Worm (Caenorhabditis elegans) whole organism, young adult: ENCODE results near the gene fbxc-25.

ENCODE experiments used
- C06A6.2 ChIP-seq: fragments of 200-800 bp; sonication (Bioruptor generic); conservative IDR thresholded peaks from 2 replicates; pipeline ENCODE4 v1.3.6; 2022; ENCODE audit warnings: missing genetic modification characterization, missing compliant biosample characterization
- F10E7.11 ChIP-seq: sonication (generic microtip); optimal IDR thresholded peaks from 2 replicates; lab custom pipeline; 2017; ENCODE audit warnings: mild to moderate bottlenecking, missing genetic modification characterization, moderate library complexity, missing compliant biosample characterization
- F39B2.1 ChIP-seq: fragments of 200-800 bp; sonication (Bioruptor generic); IDR thresholded peaks from 2 replicates; pipeline ENCODE4 v1.3.6; 2022; ENCODE audit warnings: missing genetic modification reagents, missing genetic modification characterization, missing compliant biosample characterization
- F52B5.7 ChIP-seq: sonication (generic microtip); optimal IDR thresholded peaks from 2 replicates; lab custom pipeline; 2016; ENCODE audit warnings: mild to moderate bottlenecking, missing genetic modification characterization, missing compliant biosample characterization
- F57A8.1 ChIP-seq: fragments of 200-800 bp; sonication (Bioruptor generic); optimal IDR thresholded peaks from 2 replicates; lab custom pipeline; 2018; ENCODE audit warnings: mild to moderate bottlenecking, missing genetic modification characterization, moderate library complexity, missing compliant biosample characterization
- K11D2.4 ChIP-seq: fragments of 200-800 bp; sonication (Bioruptor generic); IDR thresholded peaks from 2 replicates; pipeline ENCODE4 v1.3.6; 2022; ENCODE audit warnings: missing genetic modification reagents, missing genetic modification characterization, missing compliant biosample characterization
- K12H6.12 ChIP-seq: fragments of 200-800 bp; sonication (Bioruptor generic); optimal IDR thresholded peaks from 2 replicates; lab custom pipeline; 2018; ENCODE audit warnings: mild to moderate bottlenecking, missing genetic modification characterization, missing compliant biosample characterization
- T07F8.4 ChIP-seq: sonication (generic microtip); optimal IDR thresholded peaks from 2 replicates; lab custom pipeline; 2016; ENCODE audit warnings: mild to moderate bottlenecking, missing genetic modification characterization, moderate library complexity, missing compliant biosample characterization
- Y67H2A.10 ChIP-seq: fragments of 200-800 bp; sonication (Bioruptor generic); conservative IDR thresholded peaks from 2 replicates; pipeline ENCODE4 v1.3.6; 2022; ENCODE audit warnings: missing genetic modification reagents, missing genetic modification characterization, missing compliant biosample characterization
- Y79H2A.3 ChIP-seq: fragments of 200-800 bp; sonication (Bioruptor generic); conservative IDR thresholded peaks from 2 replicates; pipeline ENCODE4 v1.3.6; 2022; ENCODE audit warnings: missing genetic modification reagents, missing genetic modification characterization, missing compliant biosample characterization
- Y95B8A.8 ChIP-seq: fragments of 200-800 bp; sonication (Bioruptor generic); IDR thresholded peaks from 2 replicates; pipeline ENCODE4 v1.3.6; 2022; ENCODE audit warnings: missing genetic modification reagents, missing genetic modification characterization, missing compliant biosample characterization
- attf-6 ChIP-seq: fragments of 200-800 bp; sonication (Bioruptor generic); IDR thresholded peaks from 2 replicates; pipeline ENCODE4 v1.3.6; 2022; ENCODE audit warnings: missing genetic modification reagents, missing genetic modification characterization, missing compliant biosample characterization
- cebp-1 ChIP-seq, 2 experiments: fragments of 200-800 bp in 1 of 2; sonication (Bioruptor generic) in 1 of 2; sonication (generic microtip) in 1 of 2; IDR thresholded peaks in 1 of 2; optimal IDR thresholded peaks in 1 of 2; 2 replicates each; pipeline versions ENCODE4 v1.3.6 to Lab custom; 2017 to 2022; ENCODE audit warnings: missing compliant biosample characterization in 2 of 2, missing genetic modification characterization in 2 of 2, mild to moderate bottlenecking in 1 of 2, missing genetic modification reagents in 1 of 2, moderate library complexity in 1 of 2
- ceh-40 ChIP-seq: fragments of 200-800 bp; sonication (Bioruptor generic); IDR thresholded peaks from 2 replicates; pipeline ENCODE4 v1.3.6; 2022; ENCODE audit warnings: missing genetic modification characterization, missing compliant biosample characterization
- die-1 ChIP-seq: sonication (generic microtip); optimal IDR thresholded peaks from 2 replicates; lab custom pipeline; 2016; ENCODE audit warnings: missing genotype, mild to moderate bottlenecking, missing genetic modification characterization, missing compliant biosample characterization
- dpl-1 ChIP-seq: fragments of 150-350 bp; optimal IDR thresholded peaks from 2 replicates; lab custom pipeline; 2014; ENCODE audit warnings: missing biosample characterization, missing genetic modification reagents, missing genetic modification characterization
- egrh-3 ChIP-seq: fragments of 200-800 bp; sonication (Bioruptor generic); IDR thresholded peaks from 2 replicates; pipeline ENCODE4 v1.3.6; 2022; ENCODE audit warnings: missing genetic modification reagents, missing genetic modification characterization, missing compliant biosample characterization
- ekl-4 ChIP-seq: fragments of 200-800 bp; sonication (Bioruptor generic); IDR thresholded peaks from 2 replicates; pipeline ENCODE4 v1.3.6; 2022; ENCODE audit warnings: missing genetic modification reagents, missing genetic modification characterization, missing compliant biosample characterization
- gei-17 ChIP-seq: fragments of 200-800 bp; sonication (Bioruptor generic); optimal IDR thresholded peaks from 2 replicates; lab custom pipeline; 2018; ENCODE audit warnings: mild to moderate bottlenecking, missing genetic modification characterization, missing compliant biosample characterization
- hmg-20 ChIP-seq: fragments of 200-800 bp; sonication (Bioruptor generic); IDR thresholded peaks from 2 replicates; pipeline ENCODE4 v1.3.6; 2022; ENCODE audit warnings: missing genetic modification reagents, missing genetic modification characterization, missing compliant biosample characterization
- lin-26 ChIP-seq: fragments of 200-800 bp; sonication (Bioruptor generic); IDR thresholded peaks from 2 replicates; pipeline ENCODE4 v1.3.6; 2022; ENCODE audit warnings: missing genetic modification reagents, missing genetic modification characterization, missing compliant biosample characterization
- lin-54 ChIP-seq: fragments of 200-800 bp; sonication (Bioruptor generic); optimal IDR thresholded peaks from 2 replicates; lab custom pipeline; 2018; ENCODE audit warnings: mild to moderate bottlenecking, missing genetic modification characterization, missing compliant biosample characterization
- lsl-1 ChIP-seq: fragments of 200-800 bp; sonication (Bioruptor generic); optimal IDR thresholded peaks from 2 replicates; lab custom pipeline; 2018; ENCODE audit warnings: mild to moderate bottlenecking, missing genetic modification characterization, moderate library complexity, missing compliant biosample characterization
- lsy-27 ChIP-seq: sonication (generic microtip); optimal IDR thresholded peaks from 2 replicates; lab custom pipeline; 2017; ENCODE audit warnings: missing genetic modification characterization, mild to moderate bottlenecking, missing compliant biosample characterization, antibody characterized with exemption, missing genotype, borderline replicate concordance; ENCODE audit not compliant: insufficient read depth
- mes-4 ChIP-seq: sonication (generic microtip); optimal IDR thresholded peaks from 2 replicates; lab custom pipeline; 2016; ENCODE audit warnings: missing genotype, missing genetic modification characterization, missing compliant biosample characterization
- nfya-1 ChIP-seq: sonication (generic microtip); optimal IDR thresholded peaks from 2 replicates; lab custom pipeline; 2017; ENCODE audit warnings: antibody characterized with exemption, missing compliant biosample characterization, missing genetic modification characterization, borderline replicate concordance; ENCODE audit not compliant: insufficient read depth
- nfya-2 ChIP-seq: fragments of 200-800 bp; sonication (Bioruptor generic); IDR thresholded peaks from 2 replicates; pipeline ENCODE4 v1.3.6; 2022; ENCODE audit warnings: missing genetic modification reagents, missing genetic modification characterization, missing compliant biosample characterization
- nhr-80 ChIP-seq: sonication (generic microtip); optimal IDR thresholded peaks from 2 replicates; lab custom pipeline; 2016; ENCODE audit warnings: missing genetic modification characterization, missing compliant biosample characterization
- repo-1 ChIP-seq: sonication (generic microtip); optimal IDR thresholded peaks from 2 replicates; lab custom pipeline; 2017; ENCODE audit warnings: mild to moderate bottlenecking, missing genetic modification characterization, missing compliant biosample characterization
- snpc-1.1 ChIP-seq: sonication (generic microtip); optimal IDR thresholded peaks from 2 replicates; lab custom pipeline; 2017; ENCODE audit warnings: missing genetic modification characterization, mild to moderate bottlenecking, missing compliant biosample characterization, antibody characterized with exemption, moderate library complexity, missing genotype, missing genetic modification reagents; ENCODE audit not compliant: insufficient read depth
- snpc-1.3 ChIP-seq: sonication (generic microtip); optimal IDR thresholded peaks from 2 replicates; lab custom pipeline; 2017; ENCODE audit warnings: missing genetic modification characterization, mild to moderate bottlenecking, missing compliant biosample characterization, antibody characterized with exemption, moderate library complexity, missing genotype, missing genetic modification reagents; ENCODE audit not compliant: insufficient read depth
- snpc-3.4 ChIP-seq: sonication (generic microtip); optimal IDR thresholded peaks from 2 replicates; lab custom pipeline; 2017; ENCODE audit warnings: missing genetic modification characterization, mild to moderate bottlenecking, missing compliant biosample characterization, antibody characterized with exemption, moderate library complexity, missing genotype, missing genetic modification reagents
- tbp1 ChIP-seq: fragments of 200-800 bp; sonication (Bioruptor generic); optimal IDR thresholded peaks from 2 replicates; lab custom pipeline; 2018; ENCODE audit warnings: mild to moderate bottlenecking, missing genetic modification characterization, missing compliant biosample characterization
- tlf-1 ChIP-seq: fragments of 200-800 bp; sonication (Bioruptor generic); optimal IDR thresholded peaks from 2 replicates; lab custom pipeline; 2018; ENCODE audit warnings: mild to moderate bottlenecking, missing genetic modification characterization, missing compliant biosample characterization
- zfh-2 ChIP-seq: fragments of 200-800 bp; sonication (Bioruptor generic); conservative IDR thresholded peaks from 2 replicates; pipeline ENCODE4 v1.3.6; 2022; ENCODE audit warnings: missing genetic modification reagents, missing genetic modification characterization, missing compliant biosample characterization
- zim-3 ChIP-seq: sonication (generic microtip); optimal IDR thresholded peaks from 2 replicates; lab custom pipeline; 2017; ENCODE audit warnings: mild to moderate bottlenecking, missing genetic modification characterization, moderate library complexity, missing compliant biosample characterization
- ztf-28 ChIP-seq: fragments of 200-800 bp; sonication (Bioruptor generic); IDR thresholded peaks from 2 replicates; pipeline ENCODE4 v1.3.6; 2022; ENCODE audit warnings: missing genetic modification reagents, missing genetic modification characterization, missing compliant biosample characterization

The fbxc-25 gene

ce11 chrII:2298742-2299141 is 2.7 kb upstream of the fbxc-25 start, which contains the start of gene B0281.4:
Gene B0281.4 (minus strand): TSS chrII:2298842.
- TF ChIP-seq nfya-2 (GFP tag; lab: Robert Waterston, UW) (no peak), ztf-28 (no peak), lin-54 (GFP tag; lab: Kevin White, UChicago) (no peak), Y67H2A.10 (GFP tag; lab: Robert Waterston, UW) (no peak), K11D2.4 (GFP tag; lab: Robert Waterston, UW) (no peak), T07F8.4 (tag; lab: Kevin White, UChicago) (no peak), nfya-1 (no peak), F52B5.7 (tag; lab: Kevin White, UChicago) (no peak), lsl-1 (GFP tag; lab: Kevin White, UChicago) (no peak), die-1 (tag; lab: Kevin White, UChicago) (no peak), Y95B8A.8 (GFP tag; lab: Robert Waterston, UW) (no peak), F57A8.1 (GFP tag; lab: Kevin White, UChicago) (no peak), gei-17 (no peak), C06A6.2 (GFP tag; lab: Robert Waterston, UW) (no peak), zfh-2 (no peak), repo-1 (no peak)

DNA sequence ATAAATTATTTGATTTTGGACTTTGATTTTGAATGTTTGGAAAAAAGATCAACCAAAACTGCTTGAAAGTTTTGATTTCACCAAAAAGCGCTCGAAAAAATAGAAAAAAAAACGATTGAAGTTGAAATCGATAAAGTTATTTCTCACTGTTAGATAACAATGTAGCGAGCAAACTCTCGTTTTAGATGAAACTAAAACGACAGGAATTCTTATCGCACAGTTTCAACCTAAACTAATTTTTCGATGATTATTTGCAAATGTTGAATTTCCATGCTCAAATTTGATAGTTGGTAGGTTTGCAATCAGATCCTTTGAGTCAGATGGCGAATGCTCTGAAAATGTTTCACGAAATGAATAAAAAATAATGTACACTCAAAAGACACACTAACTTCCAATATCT is 3.5 kb downstream of the fbxc-25 start:
- peak; percentile 48 for TF ChIP-seq nhr-80 (tag; lab: Kevin White, UChicago)
- TF ChIP-seq attf-6, result no peak

DNA sequence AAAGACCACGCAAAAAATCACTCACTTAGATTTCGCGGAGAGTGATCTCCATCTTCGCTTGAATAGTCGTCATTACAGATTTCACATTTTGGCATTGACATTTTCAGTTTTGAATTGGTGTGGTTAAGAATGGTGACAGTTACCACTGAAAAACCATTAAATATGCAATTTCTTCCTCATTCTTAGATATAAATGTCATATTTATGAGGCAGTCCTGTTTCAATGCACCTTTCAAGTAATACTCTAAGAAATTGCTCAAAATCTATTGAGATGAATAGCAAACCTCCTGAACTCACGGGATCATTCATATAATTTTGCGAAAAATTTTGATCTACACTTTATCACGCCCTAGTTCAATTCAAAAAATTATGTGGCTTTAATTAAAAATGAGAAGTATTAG is 4.0 kb downstream of the fbxc-25 start, which contains the start of gene K09F6.7:
Gene K09F6.7, minus strand, starts transcription at position 101 of the 400 bp plus-strand sequence.
- no peak for TF ChIP-seq F39B2.1
- TF ChIP-seq tlf-1, result no peak
- no peak for TF ChIP-seq ekl-4 (GFP tag; lab: Robert Waterston, UW)
- no peak for TF ChIP-seq zim-3 (tag; lab: Kevin White, UChicago)
- TF ChIP-seq lsy-27 (tag; lab: Kevin White, UChicago), result no peak
- no peak for TF ChIP-seq egrh-3
- no peak for TF ChIP-seq lin-26 (GFP tag; lab: Robert Waterston, UW)
- TF ChIP-seq snpc-1.3 (tag; lab: Kevin White, UChicago), result no peak
- TF ChIP-seq zfh-2, result no peak
- TF ChIP-seq F10E7.11 (tag; lab: Kevin White, UChicago), result no peak
- no peak for TF ChIP-seq Y79H2A.3 (GFP tag; lab: Robert Waterston, UW)
- TF ChIP-seq snpc-1.1, result no peak
- TF ChIP-seq mes-4 (tag; lab: Kevin White, UChicago), result no peak
- TF ChIP-seq dpl-1, result no peak
- no peak for TF ChIP-seq hmg-20 (GFP tag; lab: Robert Waterston, UW)
- no peak for TF ChIP-seq snpc-3.4
- no peak for TF ChIP-seq die-1 (tag; lab: Kevin White, UChicago)
- TF ChIP-seq C06A6.2 (GFP tag; lab: Robert Waterston, UW), result no peak
- TF ChIP-seq ceh-40 (GFP tag; lab: Robert Waterston, UW), result no peak
- TF ChIP-seq, all 124 proteins: peak for 0

DNA sequence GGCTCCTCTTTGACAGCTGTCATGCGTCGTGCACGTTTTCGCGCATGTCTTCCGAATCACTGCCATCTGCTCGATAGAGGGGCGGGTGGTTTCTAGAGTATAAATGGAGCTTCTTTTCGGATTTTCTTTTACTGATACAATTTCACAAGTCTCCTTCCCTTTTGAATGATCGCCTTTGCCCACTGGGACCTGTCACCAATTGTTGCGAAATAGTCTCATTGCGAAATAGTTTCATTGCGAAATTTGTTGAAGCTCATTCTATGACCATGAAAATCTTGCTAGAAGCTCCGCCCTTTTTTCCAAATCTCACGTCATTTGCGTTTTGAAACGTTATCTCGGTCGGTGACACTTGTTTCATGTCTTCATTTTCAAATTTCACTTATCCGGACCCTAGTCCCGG is 6.6 kb downstream of the fbxc-25 start:
- TF ChIP-seq K12H6.12 (tag; lab: Kevin White, UChicago), result peak; percentile 18
- peak; percentile 94 for TF ChIP-seq cebp-1 (GFP tag; IDR thresholded peaks at IDR 0.05; lab: Robert Waterston, UW)
- peak; percentile 99 for TF ChIP-seq cebp-1 (tag; optimal IDR thresholded peaks at IDR 0.05; lab: Kevin White, UChicago)
- TF ChIP-seq tbp1 (GFP tag; lab: Kevin White, UChicago), result no peak
